Fruit fly (Drosophila melanogaster) whole organism, embryonic: ENCODE results near the gene fz.

Experiments
- CG12104 ChIP-seq: fragments of 200-800 bp; sonication (Bioruptor generic); optimal IDR thresholded peaks from 3 replicates; lab custom pipeline; 2016; ENCODE audit warnings: missing biosample characterization, missing genetic modification characterization
- CG12155 ChIP-seq: fragments of 200-800 bp; sonication (Bioruptor generic); optimal IDR thresholded peaks from 3 replicates; lab custom pipeline; 2016; ENCODE audit warnings: missing biosample characterization, missing genetic modification characterization
- CG1602 ChIP-seq: fragments of 200-800 bp; sonication (Bioruptor generic); optimal IDR thresholded peaks from 3 replicates; lab custom pipeline; 2016; ENCODE audit warnings: missing biosample characterization, missing genetic modification characterization
- CG17829 ChIP-seq: fragments of 200-800 bp; optimal IDR thresholded peaks from 2 replicates; lab custom pipeline; 2019; ENCODE audit warnings: missing biosample characterization, mild to moderate bottlenecking, missing genetic modification characterization, moderate library complexity
- CG18619 ChIP-seq: fragments of 200-800 bp; sonication (Bioruptor generic); optimal IDR thresholded peaks from 3 replicates; lab custom pipeline; 2017; ENCODE audit warnings: missing biosample characterization, mild to moderate bottlenecking, missing genetic modification characterization
- CG3995 ChIP-seq: fragments of 200-800 bp; sonication (Bioruptor generic); optimal IDR thresholded peaks from 3 replicates; lab custom pipeline; 2016; ENCODE audit warnings: missing biosample characterization, missing genetic modification characterization
- bcd ChIP-seq: fragments of 200-800 bp; sonication (Bioruptor generic); optimal IDR thresholded peaks from 2 replicates; lab custom pipeline; 2017; ENCODE audit warnings: missing biosample characterization, mild to moderate bottlenecking, missing genetic modification characterization
- ken ChIP-seq: fragments of 200-800 bp; sonication (Bioruptor generic); IDR thresholded peaks from 3 replicates; pipeline ENCODE4 v1.3.6; 2022; ENCODE audit warnings: missing biosample characterization, missing genetic modification characterization
- repo ChIP-seq: fragments of 200-800 bp; sonication (Bioruptor generic); optimal IDR thresholded peaks from 2 replicates; lab custom pipeline; 2016; ENCODE audit warnings: missing biosample characterization, missing genetic modification characterization
- zfh2 ChIP-seq: fragments of 200-800 bp; sonication (Bioruptor generic); optimal IDR thresholded peaks from 2 replicates; lab custom pipeline; 2016; ENCODE audit warnings: missing biosample characterization, missing genetic modification characterization

DNA sequence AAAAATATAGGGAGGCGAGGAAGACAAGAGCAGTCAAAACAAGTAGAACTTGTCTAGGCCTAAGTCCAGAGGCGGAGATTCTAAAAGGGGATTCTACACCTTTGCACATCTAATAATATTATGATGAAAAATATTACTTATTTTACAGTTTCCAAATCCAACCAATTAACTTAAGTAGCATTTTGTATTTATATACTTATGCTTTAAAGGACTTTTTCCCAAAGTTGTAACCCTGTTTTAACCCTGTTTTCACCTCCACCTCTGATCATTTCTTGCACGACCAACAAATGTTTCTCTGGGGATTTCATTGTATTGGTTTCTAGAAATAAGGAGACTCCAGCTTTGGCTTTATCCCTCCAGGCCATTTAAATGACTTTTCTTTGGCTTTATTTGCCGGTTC is 61.7 kb downstream of the fz start:
- TF ChIP-seq CG18619 (GFP tag; lab: Kevin White, UChicago) (no peak), CG1602 (GFP tag; lab: Kevin White, UChicago) (no peak), bcd (GFP tag; lab: Kevin White, UChicago) (peak; percentile 50), CG17829 (peak; percentile 75), zfh2 (GFP tag; lab: Kevin White, UChicago) (no peak), CG12104 (GFP tag; lab: Kevin White, UChicago) (peak; percentile 21), repo (no peak), ken (no peak), CG12155 (GFP tag; lab: Kevin White, UChicago) (peak; percentile 30), CG3995 (GFP tag; lab: Kevin White, UChicago) (no peak)
